Fruit fly (Drosophila melanogaster): ENCODE data around the gene Zasp67.

The Zasp67 gene

dm6 chr3L:9744060-9744549, 53.4 kb downstream of the Zasp67 start (continued):
- no peak for TF ChIP-seq CG7963 (GFP tag; IDR thresholded peaks at IDR 0.05; ENCODE audit: partially characterized antibody)
- peak; percentile 61 for TF ChIP-seq Nf-YB (GFP tag; optimal IDR thresholded peaks at IDR 0.05)
- TF ChIP-seq nom (GFP tag; optimal IDR thresholded peaks at IDR 0.05): peak; percentile 94
- TF ChIP-seq gt (GFP tag; IDR thresholded peaks at IDR 0.05): no peak
- no peak for TF ChIP-seq Hey (tag; optimal IDR thresholded peaks at IDR 0.05)
- TF ChIP-seq bowl (GFP tag; IDR thresholded peaks at IDR 0.05): peak; percentile 60; the same call in 1 of the 2 replicates
- TF ChIP-seq gro (GFP tag; optimal IDR thresholded peaks at IDR 0.05): peak; percentile 92
- peak; percentile 27 for TF ChIP-seq CG2116 (GFP tag; optimal IDR thresholded peaks at IDR 0.05)
- TF ChIP-seq stc (GFP tag; IDR thresholded peaks at IDR 0.05): peak; percentile 87
- TF ChIP-seq CG42726 (GFP tag; IDR thresholded peaks at IDR 0.05; ENCODE audit: partially characterized antibody): no peak
- TF ChIP-seq slbo (GFP tag; IDR thresholded peaks at IDR 0.05): peak; percentile 75
- no peak for TF ChIP-seq CG2199 (GFP tag; IDR thresholded peaks at IDR 0.05)
- TF ChIP-seq CG4707 (GFP tag; optimal IDR thresholded peaks at IDR 0.05): peak; percentile 93
- peak; percentile 7 for TF ChIP-seq zen (tag; optimal IDR thresholded peaks at IDR 0.05)
- TF ChIP-seq CG30403 (GFP tag; optimal IDR thresholded peaks at IDR 0.05): peak; percentile 91
- TF ChIP-seq CG13424 (tag; optimal IDR thresholded peaks at IDR 0.05): peak; percentile 87
- TF ChIP-seq CG10321 (GFP tag; IDR thresholded peaks at IDR 0.05): peak; percentile 41; the same call in 1 of the 2 replicates
- TF ChIP-seq dimm (GFP tag; IDR thresholded peaks at IDR 0.05): 0 out of 2 replicates have a peak, but pooled peaks have one; percentile 50
- peak; percentile 74 to 83 for TF ChIP-seq bsh (GFP tag; optimal IDR thresholded peaks at IDR 0.05)
- TF ChIP-seq kah (GFP tag; optimal IDR thresholded peaks at IDR 0.05): peak; percentile 88
- no peak for TF ChIP-seq ERR (GFP tag; optimal IDR thresholded peaks at IDR 0.05)
- peak; percentile 30 for TF ChIP-seq nerfin-1 (tag; optimal IDR thresholded peaks at IDR 0.05)
- peak; percentile 80 for TF ChIP-seq her (GFP tag; optimal IDR thresholded peaks at IDR 0.05)
- no peak for TF ChIP-seq Kr (GFP tag; optimal IDR thresholded peaks at IDR 0.05)
- TF ChIP-seq gfzf (GFP tag; optimal IDR thresholded peaks at IDR 0.05): no peak
- no peak for TF ChIP-seq CG15479 (GFP tag; optimal IDR thresholded peaks at IDR 0.05)
- peak; percentile 96 for TF ChIP-seq CG10979 (tag; optimal IDR thresholded peaks at IDR 0.05)
- peak; percentile 71 for TF ChIP-seq Optix (GFP tag; IDR thresholded peaks at IDR 0.05)
- no peak for TF ChIP-seq zen2 (GFP tag; IDR thresholded peaks at IDR 0.05; ENCODE audit: partially characterized antibody)
- TF ChIP-seq CG9817 (tag; optimal IDR thresholded peaks at IDR 0.05): peak; percentile 80
- TF ChIP-seq CG12104 (GFP tag; optimal IDR thresholded peaks at IDR 0.05): peak; percentile 86
- peak; percentile 72 for TF ChIP-seq CG17612 (GFP tag; IDR thresholded peaks at IDR 0.05)
- peak; percentile 84 for TF ChIP-seq row (GFP tag; IDR thresholded peaks at IDR 0.05)
- peak; percentile 87 for TF ChIP-seq repo (GFP tag; optimal IDR thresholded peaks at IDR 0.05)
- peak; percentile 71 for TF ChIP-seq sens-2 (GFP tag; IDR thresholded peaks at IDR 0.05)
- no peak for TF ChIP-seq Trl (optimal IDR thresholded peaks at IDR 0.05)
- TF ChIP-seq Trl (GFP tag; optimal IDR thresholded peaks at IDR 0.05): peak; percentile 82
- no peak for TF ChIP-seq dati (GFP tag; IDR thresholded peaks at IDR 0.05)
- peak; percentile 88 for TF ChIP-seq CG10267 (tag; optimal IDR thresholded peaks at IDR 0.05)
- peak; percentile 85 for TF ChIP-seq ATbp (GFP tag; optimal IDR thresholded peaks at IDR 0.05)

DNA sequence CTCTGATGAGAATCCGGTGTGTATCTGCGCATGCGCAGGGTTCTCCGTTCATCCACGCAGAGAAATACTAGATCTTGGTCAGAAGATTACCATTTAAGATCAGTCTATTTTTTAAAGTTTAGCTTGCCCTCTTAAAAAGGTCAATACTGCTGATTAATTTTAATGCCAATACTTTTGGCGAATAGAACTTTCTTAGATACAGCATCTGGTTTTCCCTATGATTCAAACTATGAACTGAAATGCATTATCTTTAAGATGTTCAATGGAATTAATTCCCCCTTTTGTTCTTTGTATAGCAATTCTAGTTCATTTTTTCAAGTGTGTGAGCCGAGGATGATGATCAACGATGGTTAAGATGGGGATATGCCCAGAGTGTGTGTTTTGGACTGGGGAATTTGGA, 55.1 kb downstream of the Zasp67 start:
- TF ChIP-seq zfh2 (GFP tag; optimal IDR thresholded peaks at IDR 0.05) (no peak), CG18764 (GFP tag; optimal IDR thresholded peaks at IDR 0.05) (no peak), CG10979 (tag; optimal IDR thresholded peaks at IDR 0.05) (peak; percentile 58), corto (GFP tag; optimal IDR thresholded peaks at IDR 0.05) (peak; percentile 28), peb (GFP tag; IDR thresholded peaks at IDR 0.05) (no peak), CG10654 (GFP tag; optimal IDR thresholded peaks at IDR 0.05) (no peak), dmrt99B (tag; optimal IDR thresholded peaks at IDR 0.05) (peak; percentile 3), abd-A (tag; optimal IDR thresholded peaks at IDR 0.05) (no peak), tx (GFP tag; optimal IDR thresholded peaks at IDR 0.05) (no peak), Med (GFP tag) (peak; percentile 8), CG7271 (tag; optimal IDR thresholded peaks at IDR 0.05) (no peak), emc (GFP tag; optimal IDR thresholded peaks at IDR 0.05) (no peak), mam (GFP tag; optimal IDR thresholded peaks at IDR 0.05) (no peak), tup (GFP tag; optimal IDR thresholded peaks at IDR 0.05) (no peak), Sin3A (optimal IDR thresholded peaks at IDR 0.05) (no peak)

Measured in whole organism, embryonic.